Worm (Caenorhabditis elegans) whole organism, L2 larva: ENCODE results near the gene F19C7.2.

Experiments used
- F13H6.1 ChIP-seq: sonication (generic microtip); optimal IDR thresholded peaks from 2 replicates; lab custom pipeline; 2016; ENCODE audit warnings: missing genetic modification characterization, missing compliant biosample characterization
- dmd-4 ChIP-seq: sonication (generic microtip); optimal IDR thresholded peaks from 2 replicates; lab custom pipeline; 2017; ENCODE audit warnings: missing biosample characterization, missing genetic modification characterization
- elt-1 ChIP-seq: fragments of 150-350 bp; optimal IDR thresholded peaks from 2 replicates; lab custom pipeline; 2014; ENCODE audit warnings: missing biosample characterization, missing genetic modification characterization
- mab-5 ChIP-seq: fragments of 150-350 bp; optimal IDR thresholded peaks from 2 replicates; lab custom pipeline; 2014; ENCODE audit warnings: missing biosample characterization, missing genetic modification characterization
- nhr-6 ChIP-seq: fragments of 150-350 bp; optimal IDR thresholded peaks from 2 replicates; lab custom pipeline; 2014; ENCODE audit warnings: missing biosample characterization, missing genetic modification characterization
- sma-9 ChIP-seq, 2 experiments: fragments of 150-350 bp in 1 of 2; sonication (generic microtip) in 1 of 2; optimal IDR thresholded peaks; 2 replicates each; lab custom pipeline; 2014 to 2016; ENCODE audit warnings: missing genetic modification characterization in 2 of 2, mild to moderate bottlenecking in 1 of 2, missing biosample characterization in 1 of 2, missing compliant biosample characterization in 1 of 2, missing genetic modification reagents in 1 of 2, moderate library complexity in 1 of 2
- snpc-4 ChIP-seq: fragments of 150-350 bp; optimal IDR thresholded peaks from 2 replicates; lab custom pipeline; 2014; ENCODE audit warnings: missing biosample characterization, missing genetic modification characterization
- unc-55 ChIP-seq: fragments of 150-350 bp; sonication (generic microtip); optimal IDR thresholded peaks from 3 replicates; lab custom pipeline; 2014; ENCODE audit warnings: missing biosample characterization, missing genetic modification reagents, missing genetic modification characterization
- ztf-4 ChIP-seq: fragments of 150-350 bp; optimal IDR thresholded peaks from 2 replicates; lab custom pipeline; 2014; ENCODE audit warnings: missing biosample characterization, missing genetic modification characterization

DNA sequence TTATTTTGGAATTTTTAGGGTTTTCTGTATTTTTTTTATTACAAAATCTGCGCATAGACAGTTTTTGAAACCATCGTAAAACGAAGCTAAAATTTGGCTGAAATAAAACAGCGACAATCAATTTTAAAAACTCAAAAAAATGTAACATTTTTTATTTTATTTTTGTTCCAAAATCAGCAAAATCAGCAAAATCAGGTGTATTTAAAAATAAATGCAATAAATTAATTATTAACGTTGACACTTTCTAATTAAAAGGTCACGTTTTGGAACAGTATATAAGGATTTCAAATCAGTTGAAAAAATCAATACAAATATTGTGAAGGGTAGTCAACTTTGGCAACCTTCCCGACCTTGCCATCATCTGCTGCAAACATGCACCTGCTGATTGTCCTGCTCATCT, 33.6 kb downstream of the F19C7.2 start, which contains the start of gene R105.1:
- TF ChIP-seq sma-9 (GFP tag; optimal IDR thresholded peaks at IDR 0.05; lab: Kevin White, UChicago): no peak
- no peak for TF ChIP-seq sma-9 (tag; optimal IDR thresholded peaks at IDR 0.05; lab: Kevin White, UChicago)
- no peak for TF ChIP-seq elt-1
- TF ChIP-seq dmd-4 (tag; lab: Kevin White, UChicago): no peak
- TF ChIP-seq nhr-6: no peak
- no peak for TF ChIP-seq F13H6.1 (tag; lab: Kevin White, UChicago)
- no peak for TF ChIP-seq mab-5
- TF ChIP-seq snpc-4 (tag; lab: Kevin White, UChicago): no peak
- TF ChIP-seq ztf-4: no peak
- TF ChIP-seq unc-55 (GFP tag; lab: Kevin White, UChicago): no peak
